Worm (Caenorhabditis elegans): ENCODE results near the gene Y61A9LA.10.

ce11 chrV:4647857-4648256, 32.2 kb upstream of the Y61A9LA.10 start, which contains the start of gene F41F3.3:
- no peak for TF ChIP-seq nhr-11 (tag; optimal IDR thresholded peaks at IDR 0.05)
- TF ChIP-seq ceh-16 (tag; optimal IDR thresholded peaks at IDR 0.05) = no peak
- no peak for TF ChIP-seq sma-3 (GFP tag; optimal IDR thresholded peaks at IDR 0.05)
- TF ChIP-seq R02D3.7 (tag; optimal IDR thresholded peaks at IDR 0.05) = no peak
- TF ChIP-seq zag-1 (tag; optimal IDR thresholded peaks at IDR 0.05) = no peak
